Worm (Caenorhabditis elegans): ENCODE data around the gene cpg-2.

Gene cpg-2

DNA sequence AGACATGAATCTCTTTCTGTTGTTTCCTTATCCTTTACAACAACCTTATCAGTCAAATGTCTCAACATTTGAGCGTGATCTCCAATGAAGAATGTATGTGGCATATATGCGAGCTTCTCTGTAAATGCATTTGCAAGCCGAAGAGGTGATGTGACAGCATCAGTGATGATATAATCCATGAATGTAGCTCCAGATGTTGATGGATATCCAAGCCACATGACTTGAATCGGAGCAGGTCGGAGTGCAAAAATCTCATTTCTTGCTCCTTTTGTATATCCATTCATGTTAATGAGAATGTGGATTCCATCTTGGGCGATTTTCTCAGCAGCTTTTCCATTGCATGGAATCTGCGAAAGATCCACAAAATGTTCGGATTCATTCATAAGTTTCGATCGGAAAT is 44.4 kb upstream of the cpg-2 start:
- TF ChIP-seq D2030.7 (GFP tag; IDR thresholded peaks at IDR 0.05) (no peak), him-1 (tag; optimal IDR thresholded peaks at IDR 0.05) (no peak), ceh-40 (GFP tag; IDR thresholded peaks at IDR 0.05) (no peak), aptf-2 (GFP tag; conservative IDR thresholded peaks at IDR 0.05) (no peak), ztf-18 (tag; optimal IDR thresholded peaks at IDR 0.05) (no peak), ceh-58 (GFP tag; IDR thresholded peaks at IDR 0.05) (no peak), mes-4 (tag; optimal IDR thresholded peaks at IDR 0.05) (no peak), sdz-38 (tag; optimal IDR thresholded peaks at IDR 0.05) (no peak), ZK185.1 (tag; optimal IDR thresholded peaks at IDR 0.05; ENCODE audit: poor library complexity, severe bottlenecking) (no peak), ztf-28 (GFP tag; IDR thresholded peaks at IDR 0.05) (no peak), lin-40 (tag; optimal IDR thresholded peaks at IDR 0.05) (no peak), ztf-6 (GFP tag; IDR thresholded peaks at IDR 0.05) (no peak)

- TF ChIP-seq F55B11.4 (tag; optimal IDR thresholded peaks at IDR 0.05; ENCODE audit: borderline replicate concordance, insufficient read depth) (no peak), madf-3 (GFP tag; IDR thresholded peaks at IDR 0.05) (0 out of 2 replicates have a peak, but pooled peaks have one; percentile 26)
These were observed 42.6 kb upstream of the cpg-2 start for ce11 chrIII:7146341-7146740.

DNA sequence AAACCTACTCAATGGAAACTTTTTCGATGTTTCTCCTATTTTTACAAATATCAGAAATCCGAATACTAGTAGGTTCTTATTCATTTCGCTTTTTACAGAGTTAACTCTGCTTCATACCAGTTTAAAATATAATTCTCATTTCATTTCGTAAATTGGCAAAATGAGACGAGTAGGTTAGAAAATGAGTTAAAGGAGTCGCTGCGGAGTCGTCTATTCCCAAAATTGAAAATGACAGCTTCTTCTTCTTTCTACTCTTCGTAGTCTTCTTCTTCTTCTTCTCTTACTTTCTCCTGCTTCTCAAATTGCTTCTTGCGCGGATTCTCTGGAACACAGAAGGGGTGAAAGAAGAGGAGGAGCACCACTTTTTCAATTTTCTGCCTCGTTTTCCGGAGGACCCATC is 41.0 kb upstream of the cpg-2 start, which contains the start of gene glr-2:
Gene glr-2, minus strand, starts transcription at position 211 of the 400 bp plus-strand sequence.
- no peak for TF ChIP-seq rec-8 (tag; optimal IDR thresholded peaks at IDR 0.05)
- no peak for TF ChIP-seq madf-3 (GFP tag; IDR thresholded peaks at IDR 0.05)
- no peak for TF ChIP-seq ZK185.1 (tag; optimal IDR thresholded peaks at IDR 0.05; ENCODE audit: poor library complexity, severe bottlenecking)
- no peak for TF ChIP-seq F23B12.7 (tag; optimal IDR thresholded peaks at IDR 0.05; ENCODE audit: insufficient read depth)
- no peak for TF ChIP-seq nhr-90 (tag; optimal IDR thresholded peaks at IDR 0.05)
- no peak for TF ChIP-seq nhr-179 (tag; optimal IDR thresholded peaks at IDR 0.05)
- no peak for TF ChIP-seq hmg-20 (GFP tag; IDR thresholded peaks at IDR 0.05)
- TF ChIP-seq xnd-1 (tag; optimal IDR thresholded peaks at IDR 0.05), result no peak
- TF ChIP-seq Y53G8AR.9 (GFP tag; conservative IDR thresholded peaks at IDR 0.05), result no peak
- no peak for TF ChIP-seq lin-26 (GFP tag; IDR thresholded peaks at IDR 0.05)
- TF ChIP-seq ztf-26 (tag; optimal IDR thresholded peaks at IDR 0.05), result no peak
- no peak for TF ChIP-seq dpff-1 (tag; optimal IDR thresholded peaks at IDR 0.05)

DNA sequence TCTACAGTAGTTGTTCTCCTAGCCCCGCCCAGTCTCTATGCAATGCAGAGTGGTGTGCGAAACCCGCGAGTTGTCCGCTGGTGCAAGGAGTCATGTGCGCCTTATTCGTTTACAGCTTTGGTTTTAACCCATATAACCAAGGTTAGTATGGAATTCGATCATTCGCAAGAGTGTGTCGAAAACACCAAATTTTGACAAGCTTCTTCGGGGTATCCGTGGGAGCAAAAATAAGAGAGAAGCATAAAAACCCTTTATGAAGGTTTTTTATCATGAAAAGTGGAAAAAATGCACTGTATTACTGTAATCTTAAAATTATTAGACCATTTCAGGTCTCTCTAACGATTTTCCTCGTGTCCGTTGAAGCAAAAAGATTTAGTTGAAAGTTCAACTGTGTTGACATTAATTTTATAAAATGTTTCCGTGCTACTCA is 38.4 kb upstream of the cpg-2 start:
- TF ChIP-seq lsl-1 (GFP tag; optimal IDR thresholded peaks at IDR 0.05) (peak; percentile 71), aptf-2 (GFP tag; conservative IDR thresholded peaks at IDR 0.05) (no peak), ama-1 (optimal IDR thresholded peaks at IDR 0.05) (peak; percentile 19), ama-1 (GFP tag; optimal IDR thresholded peaks at IDR 0.05) (peak in 1 of 2 experiments; percentile 11), F39B2.1 (GFP tag; IDR thresholded peaks at IDR 0.05) (0 out of 2 replicates have a peak, but pooled peaks have one; percentile 61), C17E4.6 (GFP tag; IDR thresholded peaks at IDR 0.05) (peak; percentile 60), madf-3 (GFP tag; IDR thresholded peaks at IDR 0.05) (peak; percentile 77; the same call in 1 of the 2 replicates), madf-6 (GFP tag; IDR thresholded peaks at IDR 0.05) (peak; percentile 64), Y53G8AR.9 (GFP tag; conservative IDR thresholded peaks at IDR 0.05) (peak; percentile 78), dpff-1 (tag; optimal IDR thresholded peaks at IDR 0.05) (peak; percentile 30), pbrm-1 (GFP tag; IDR thresholded peaks at IDR 0.05) (peak; percentile 90), Y53F4B.3 (GFP tag; IDR thresholded peaks at IDR 0.05) (0 out of 2 replicates have a peak, but pooled peaks have one; percentile 4), hrde-1 (tag; optimal IDR thresholded peaks at IDR 0.05; ENCODE audit: borderline replicate concordance) (peak; percentile 41), F49E8.2 (tag; optimal IDR thresholded peaks at IDR 0.05; ENCODE audit: insufficient read depth) (peak; percentile 87), hlh-12 (tag; optimal IDR thresholded peaks at IDR 0.05) (no peak), F55B11.4 (tag; optimal IDR thresholded peaks at IDR 0.05; ENCODE audit: borderline replicate concordance, insufficient read depth) (no peak), mxl-1 (tag; optimal IDR thresholded peaks at IDR 0.05) (no peak), ztf-18 (tag; optimal IDR thresholded peaks at IDR 0.05) (peak; percentile 4), mcd-1 (GFP tag; IDR thresholded peaks at IDR 0.05) (peak; percentile 51), cebp-1 (GFP tag; IDR thresholded peaks at IDR 0.05) (no peak), cebp-1 (tag; optimal IDR thresholded peaks at IDR 0.05) (no peak), bed-1 (GFP tag; IDR thresholded peaks at IDR 0.05) (no peak), chd-7 (tag; optimal IDR thresholded peaks at IDR 0.05) (no peak), lag-1 (GFP tag; IDR thresholded peaks at IDR 0.05) (no peak), tbx-9 (tag; optimal IDR thresholded peaks at IDR 0.05; ENCODE audit: borderline replicate concordance) (no peak)
